Worm (Caenorhabditis elegans): ENCODE data around the gene R107.5.

R107.5 gene

ce11 chrIII:9054414-9055147 lies 991 bp upstream of the R107.5 start, which contains the start of gene cls-2:
cls-2 (plus strand) TSS chrIII:9055048.
- no peak for TF ChIP-seq unc-62 (GFP tag; optimal IDR thresholded peaks at IDR 0.05)

ce11 chrIII:9053263-9053662 lies 327 bp downstream of the R107.5 start:
- no peak for TF ChIP-seq unc-62 (GFP tag; optimal IDR thresholded peaks at IDR 0.05)

- TF ChIP-seq unc-62 (GFP tag; optimal IDR thresholded peaks at IDR 0.05), result no peak
Observed at ce11 chrIII:9052371-9052978, 1.1 kb downstream of the R107.5 start.

ce11 chrIII:9051714-9052113 lies 1.9 kb downstream of the R107.5 start:
- TF ChIP-seq unc-62 (GFP tag; optimal IDR thresholded peaks at IDR 0.05), result no peak

ce11 chrIII:9051119-9051597 lies 2.4 kb downstream of the R107.5 start:
- no peak for TF ChIP-seq unc-62 (GFP tag; optimal IDR thresholded peaks at IDR 0.05)

ce11 chrIII:9050600-9050999 lies 3.0 kb downstream of the R107.5 start, which contains the start of gene ikke-1:
ikke-1 (minus strand) TSS chrIII:9050700.
- TF ChIP-seq unc-62 (GFP tag; optimal IDR thresholded peaks at IDR 0.05), result no peak

ce11 chrIII:9047260-9047659 lies 6.3 kb downstream of the R107.5 start:
- TF ChIP-seq unc-62 (GFP tag; optimal IDR thresholded peaks at IDR 0.05), result no peak

- no peak for TF ChIP-seq unc-62 (GFP tag; optimal IDR thresholded peaks at IDR 0.05)
Observed at ce11 chrIII:9045838-9046237, 7.8 kb downstream of the R107.5 start, which contains the start of gene R107.2. R107.2 (minus strand) TSS chrIII:9045938.

- TF ChIP-seq unc-62 (GFP tag; optimal IDR thresholded peaks at IDR 0.05), result no peak
Observed at ce11 chrIII:9043200-9043599, 10.4 kb downstream of the R107.5 start, which contains the start of gene nac-2. nac-2 (minus strand) TSS chrIII:9043300.

- TF ChIP-seq unc-62 (GFP tag; optimal IDR thresholded peaks at IDR 0.05), result no peak
Observed at ce11 chrIII:9037658-9038057, 15.9 kb downstream of the R107.5 start, which contains the start of gene R107.9. R107.9 (plus strand) TSS chrIII:9037958.

ce11 chrIII:9035037-9035436 lies 18.6 kb downstream of the R107.5 start:
- no peak for TF ChIP-seq unc-62 (GFP tag; optimal IDR thresholded peaks at IDR 0.05)

ce11 chrIII:9034133-9034532 lies 19.5 kb downstream of the R107.5 start:
- no peak for TF ChIP-seq unc-62 (GFP tag; optimal IDR thresholded peaks at IDR 0.05)

- TF ChIP-seq unc-62 (GFP tag; optimal IDR thresholded peaks at IDR 0.05), result no peak
Observed at ce11 chrIII:9030818-9031217, 22.8 kb downstream of the R107.5 start.

- TF ChIP-seq unc-62 (GFP tag; optimal IDR thresholded peaks at IDR 0.05), result no peak
Observed at ce11 chrIII:9026951-9027350, 26.6 kb downstream of the R107.5 start, which contains the start of gene F59B2.13. F59B2.13 (minus strand) TSS chrIII:9027051.

ce11 chrIII:9023601-9024000 lies 30.0 kb downstream of the R107.5 start:
- no peak for TF ChIP-seq unc-62 (GFP tag; optimal IDR thresholded peaks at IDR 0.05)

ce11 chrIII:9022535-9022934 lies 31.1 kb downstream of the R107.5 start, which contains the start of gene F59B2.14:
F59B2.14 (minus strand) TSS chrIII:9022635.
- TF ChIP-seq unc-62 (GFP tag; optimal IDR thresholded peaks at IDR 0.05), result no peak

- no peak for TF ChIP-seq unc-62 (GFP tag; optimal IDR thresholded peaks at IDR 0.05)
Observed at ce11 chrIII:9017181-9017651, 36.4 kb downstream of the R107.5 start, which contains the start of gene F59B2.12. F59B2.12 (plus strand) TSS chrIII:9017601.
